Worm (Caenorhabditis elegans): ENCODE data around the gene rmh-2.

ce11 chrV:9885918-9886488 lies 44.6 kb downstream of the rmh-2 start, which contains the start of gene clp-9:
- TF ChIP-seq ama-1 (optimal IDR thresholded peaks at IDR 0.05) (no peak), elt-3 (tag; optimal IDR thresholded peaks at IDR 0.05) (no peak), nhr-12 (tag; optimal IDR thresholded peaks at IDR 0.05) (no peak), aly-2 (tag; optimal IDR thresholded peaks at IDR 0.05) (no peak), R02D3.7 (tag; optimal IDR thresholded peaks at IDR 0.05) (no peak), lin-13 (GFP tag; optimal IDR thresholded peaks at IDR 0.05) (no peak), elt-1 (tag; optimal IDR thresholded peaks at IDR 0.05) (no peak), Y55F3AM.14 (GFP tag; optimal IDR thresholded peaks at IDR 0.05) (no peak), mab-5 (tag; optimal IDR thresholded peaks at IDR 0.05) (no peak), nhr-77 (tag; optimal IDR thresholded peaks at IDR 0.05) (no peak), unc-62 (GFP tag; optimal IDR thresholded peaks at IDR 0.05) (no peak), mdl-1 (tag; optimal IDR thresholded peaks at IDR 0.05) (no peak)

Measured in whole organism, L2 larva.